Worm (Caenorhabditis elegans) whole organism, young adult: Measurements from ENCODE around the gene W03C9.5.

Experiments used
- B0019.2 ChIP-seq: fragments of 200-800 bp; sonication (Bioruptor generic); conservative IDR thresholded peaks from 2 replicates; pipeline ENCODE4 v1.3.6; 2022; ENCODE audit warnings: missing genetic modification reagents, missing genetic modification characterization, missing compliant biosample characterization
- C06A6.2 ChIP-seq: fragments of 200-800 bp; sonication (Bioruptor generic); conservative IDR thresholded peaks from 2 replicates; pipeline ENCODE4 v1.3.6; 2022; ENCODE audit warnings: missing genetic modification characterization, missing compliant biosample characterization
- F33H1.4 ChIP-seq: fragments of 200-800 bp; sonication (Bioruptor generic); IDR thresholded peaks from 2 replicates; pipeline ENCODE4 v1.3.6; 2022; ENCODE audit warnings: missing genetic modification reagents, missing genetic modification characterization, missing compliant biosample characterization
- F57A8.1 ChIP-seq: fragments of 200-800 bp; sonication (Bioruptor generic); optimal IDR thresholded peaks from 2 replicates; lab custom pipeline; 2018; ENCODE audit warnings: mild to moderate bottlenecking, missing genetic modification characterization, moderate library complexity, missing compliant biosample characterization
- Y79H2A.3 ChIP-seq: fragments of 200-800 bp; sonication (Bioruptor generic); conservative IDR thresholded peaks from 2 replicates; pipeline ENCODE4 v1.3.6; 2022; ENCODE audit warnings: missing genetic modification reagents, missing genetic modification characterization, missing compliant biosample characterization
- ama-1 ChIP-seq, 3 experiments: fragments of 150-350 bp in 1 of 3; sonication (generic microtip) in 2 of 3; optimal IDR thresholded peaks; 2 replicates each; lab custom pipeline; 2014 to 2018; ENCODE audit warnings: missing biosample characterization in 2 of 3, missing genetic modification characterization in 2 of 3, missing genetic modification reagents in 2 of 3
- aptf-3 ChIP-seq: fragments of 200-800 bp; sonication (Bioruptor generic); IDR thresholded peaks from 2 replicates; pipeline ENCODE4 v1.3.6; 2022; ENCODE audit warnings: missing genetic modification characterization, missing compliant biosample characterization
- him-1 ChIP-seq: sonication (generic microtip); optimal IDR thresholded peaks from 2 replicates; lab custom pipeline; 2016; ENCODE audit warnings: missing genotype, missing genetic modification reagents, missing genetic modification characterization, missing compliant biosample characterization
- nhr-90 ChIP-seq: sonication (generic microtip); optimal IDR thresholded peaks from 2 replicates; lab custom pipeline; 2016; ENCODE audit warnings: missing genotype, mild to moderate bottlenecking, missing genetic modification characterization, missing compliant biosample characterization
- pbrm-1 ChIP-seq: fragments of 200-800 bp; sonication (Bioruptor generic); IDR thresholded peaks from 2 replicates; pipeline ENCODE4 v1.3.6; 2022; ENCODE audit warnings: missing genetic modification reagents, missing genetic modification characterization, missing compliant biosample characterization
- sea-2 ChIP-seq: fragments of 200-800 bp; sonication (Bioruptor generic); IDR thresholded peaks from 2 replicates; pipeline ENCODE4 v1.3.6; 2022; ENCODE audit warnings: missing genetic modification characterization, missing compliant biosample characterization
- ztf-26 ChIP-seq: sonication (generic microtip); optimal IDR thresholded peaks from 2 replicates; lab custom pipeline; 2017; ENCODE audit warnings: missing genetic modification characterization, missing compliant biosample characterization
- ztf-3 ChIP-seq: fragments of 200-800 bp; sonication (Bioruptor generic); optimal IDR thresholded peaks from 2 replicates; lab custom pipeline; 2018; ENCODE audit warnings: mild to moderate bottlenecking, missing genetic modification characterization, missing compliant biosample characterization

DNA sequence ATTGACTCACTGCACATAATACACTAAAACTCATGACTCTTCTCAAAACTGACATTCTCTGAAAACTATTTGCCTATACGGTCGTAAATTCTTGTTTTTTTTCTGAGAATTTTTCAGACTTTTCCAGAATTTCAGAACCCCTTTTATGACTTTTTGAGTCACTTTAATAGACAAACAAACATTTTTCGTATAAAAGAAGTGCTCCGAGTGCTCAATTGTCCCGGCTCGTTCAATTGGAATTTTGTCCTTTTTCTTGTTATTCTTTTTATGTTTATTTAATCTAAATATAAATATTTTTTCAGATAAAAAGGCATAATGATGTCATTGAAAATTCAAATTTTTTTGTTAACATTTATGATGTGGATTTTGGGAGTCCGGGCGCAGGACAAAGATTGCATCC is 31.6 kb upstream of the W03C9.5 start, which contains the start of gene Y17G7B.23:
- TF ChIP-seq nhr-90 (tag; lab: Kevin White, UChicago) = no peak
- TF ChIP-seq ztf-3 (GFP tag; lab: Kevin White, UChicago) = no peak
- TF ChIP-seq him-1 (tag; lab: Kevin White, UChicago) = no peak
- TF ChIP-seq pbrm-1 (GFP tag; lab: Robert Waterston, UW) = no peak
- no peak for TF ChIP-seq F57A8.1 (GFP tag; lab: Kevin White, UChicago)
- TF ChIP-seq aptf-3 (GFP tag; lab: Robert Waterston, UW) = no peak
- no peak for TF ChIP-seq ama-1 (optimal IDR thresholded peaks at IDR 0.05; lab: Kevin White, UChicago)
- no peak for TF ChIP-seq ama-1 (GFP tag; optimal IDR thresholded peaks at IDR 0.05; lab: Kevin White, UChicago)
- no peak for TF ChIP-seq ztf-26 (tag; lab: Kevin White, UChicago)
- no peak for TF ChIP-seq F33H1.4
- TF ChIP-seq C06A6.2 (GFP tag; lab: Robert Waterston, UW) = no peak
- TF ChIP-seq Y79H2A.3 (GFP tag; lab: Robert Waterston, UW) = no peak
- TF ChIP-seq B0019.2 (GFP tag; lab: Robert Waterston, UW) = no peak
- TF ChIP-seq sea-2 (GFP tag; lab: Robert Waterston, UW) = no peak
